Worm (Caenorhabditis elegans) whole organism, midembryonic: Measurements from ENCODE around the gene T09D3.3.

ENCODE experiments used
- flt-1 ChIP-seq: fragments of 200-800 bp; sonication (Bioruptor generic); IDR thresholded peaks from 2 replicates; pipeline ENCODE4 v1.3.6; 2022; ENCODE audit warnings: missing genetic modification characterization, missing compliant biosample characterization
- klf-2 ChIP-seq: fragments of 200-800 bp; sonication (Bioruptor generic); conservative IDR thresholded peaks from 2 replicates; pipeline ENCODE4 v1.3.6; 2022; ENCODE audit warnings: missing genetic modification reagents, missing genetic modification characterization, missing compliant biosample characterization
- tab-1 ChIP-seq: fragments of 200-800 bp; sonication (Bioruptor generic); IDR thresholded peaks from 2 replicates; pipeline ENCODE4 v1.3.6; 2022; ENCODE audit warnings: missing genetic modification characterization, missing compliant biosample characterization
- ztf-29 ChIP-seq: fragments of 200-800 bp; sonication (Bioruptor generic); IDR thresholded peaks from 2 replicates; pipeline ENCODE4 v1.3.6; 2022; ENCODE audit warnings: missing genetic modification reagents, missing genetic modification characterization, missing compliant biosample characterization

DNA sequence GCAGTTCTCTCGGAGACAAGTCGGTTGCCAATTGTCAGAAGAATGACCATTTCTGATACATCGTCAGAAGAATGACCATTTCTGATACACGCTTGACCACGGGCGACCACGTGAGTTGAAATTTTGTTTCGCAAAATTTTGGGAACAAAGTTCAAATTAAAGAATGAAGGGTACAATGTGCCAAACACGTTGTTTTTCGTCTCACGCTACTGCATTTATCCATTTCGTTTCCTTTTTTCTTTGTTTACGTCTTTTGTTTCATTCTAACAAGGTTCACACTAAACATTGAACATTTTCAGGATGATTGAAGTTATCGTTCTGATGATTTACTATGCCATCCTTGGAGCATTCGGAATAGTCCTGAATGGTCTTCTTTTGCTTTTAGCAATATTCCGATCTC, 2.1 kb upstream of the T09D3.3 start, which contains the start of gene srd-9:
- TF ChIP-seq flt-1 (no peak), ztf-29 (GFP tag; lab: Robert Waterston, UW) (no peak), klf-2 (no peak), tab-1 (no peak)
